Worm (Caenorhabditis elegans) whole organism, L4 larva: Measurements from ENCODE around the gene T16G12.12.

Source experiments
- ama-1 ChIP-seq: fragments of 150-350 bp; optimal IDR thresholded peaks from 2 replicates; lab custom pipeline; 2014; ENCODE audit warnings: inconsistent platforms, mixed read lengths
- snpc-4 ChIP-seq: fragments of 150-350 bp; optimal IDR thresholded peaks from 2 replicates; lab custom pipeline; 2014; ENCODE audit warnings: missing biosample characterization, missing genetic modification characterization

DNA sequence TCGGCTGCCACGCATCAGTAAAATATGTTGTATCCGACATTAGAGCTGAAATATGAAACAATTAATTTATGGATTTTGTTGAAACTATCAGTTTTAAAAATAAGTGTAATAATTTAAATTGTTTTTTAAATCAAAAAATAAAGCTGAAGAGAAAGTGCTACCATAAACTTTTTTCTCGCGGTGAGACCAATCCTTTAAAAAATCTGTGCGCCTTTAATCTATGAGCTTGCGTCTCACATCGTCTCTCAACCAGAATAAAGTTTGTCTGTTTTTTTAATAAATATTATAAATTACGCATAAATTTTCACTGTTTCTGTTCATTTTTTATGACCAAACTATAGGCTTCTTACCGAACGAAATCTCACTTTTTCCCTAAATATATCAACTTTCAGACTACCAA, 29.8 kb downstream of the T16G12.12 start, which contains the start of gene T16H12.3:
- no peak for TF ChIP-seq snpc-4
- TF ChIP-seq ama-1 (lab: Kevin White, UChicago): no peak
